Fruit fly (Drosophila melanogaster) whole organism, embryonic: ENCODE results near the gene CG31125.

ENCODE experiments used
- ATbp ChIP-seq: fragments of 200-800 bp; sonication (Bioruptor generic); optimal IDR thresholded peaks from 2 replicates; lab custom pipeline; 2017; ENCODE audit warnings: missing biosample characterization, mild to moderate bottlenecking, missing genetic modification characterization, missing genetic modification reagents
- C15 ChIP-seq: fragments of 200-800 bp; sonication (Bioruptor generic); IDR thresholded peaks from 3 replicates; pipeline ENCODE4 v1.3.6; 2022; ENCODE audit warnings: missing biosample characterization, missing genetic modification characterization
- CG11398 ChIP-seq: fragments of 200-800 bp; sonication (Bioruptor generic); optimal IDR thresholded peaks from 2 replicates; lab custom pipeline; 2016; ENCODE audit warnings: missing biosample characterization, missing genetic modification characterization
- CG11504 ChIP-seq: fragments of 200-800 bp; sonication (Bioruptor generic); optimal IDR thresholded peaks from 3 replicates; lab custom pipeline; 2019; ENCODE audit warnings: missing biosample characterization, mild to moderate bottlenecking, missing genetic modification characterization, moderate library complexity
- CG12236 ChIP-seq: fragments of 200-800 bp; sonication (Bioruptor generic); optimal IDR thresholded peaks from 2 replicates; lab custom pipeline; 2016; ENCODE audit warnings: missing biosample characterization, missing genetic modification characterization
- CG12744 ChIP-seq: fragments of 200-800 bp; sonication (Bioruptor generic); optimal IDR thresholded peaks from 2 replicates; lab custom pipeline; 2016; ENCODE audit warnings: missing biosample characterization, missing genetic modification characterization
- CG13424 ChIP-seq: fragments of 200-800 bp; sonication (Bioruptor generic); optimal IDR thresholded peaks from 2 replicates; lab custom pipeline; 2019; ENCODE audit warnings: missing biosample characterization, mild to moderate bottlenecking, missing genetic modification characterization, moderate library complexity
- CG13775 ChIP-seq: fragments of 200-800 bp; sonication (Bioruptor generic); optimal IDR thresholded peaks from 3 replicates; lab custom pipeline; 2017; ENCODE audit warnings: missing biosample characterization, mild to moderate bottlenecking, missing genetic modification characterization
- CG14050 ChIP-seq: fragments of 200-800 bp; sonication (Bioruptor generic); IDR thresholded peaks from 3 replicates; pipeline ENCODE4 v1.3.6; 2022; ENCODE audit warnings: missing biosample characterization, missing genetic modification characterization
- CG15514 ChIP-seq: fragments of 200-800 bp; sonication (Bioruptor generic); optimal IDR thresholded peaks from 3 replicates; lab custom pipeline; 2017; ENCODE audit warnings: missing biosample characterization, missing genetic modification characterization, mild to moderate bottlenecking, moderate library complexity, missing genetic modification reagents
- CG1602 ChIP-seq: fragments of 200-800 bp; sonication (Bioruptor generic); optimal IDR thresholded peaks from 3 replicates; lab custom pipeline; 2016; ENCODE audit warnings: missing biosample characterization, missing genetic modification characterization
- CG16815 ChIP-seq: fragments of 200-800 bp; sonication (Bioruptor generic); optimal IDR thresholded peaks from 3 replicates; lab custom pipeline; 2017; ENCODE audit warnings: missing biosample characterization, mild to moderate bottlenecking, missing genetic modification characterization
- CG17385 ChIP-seq: fragments of 200-800 bp; sonication (Bioruptor generic); optimal IDR thresholded peaks from 3 replicates; lab custom pipeline; 2018; ENCODE audit warnings: missing biosample characterization, mild to moderate bottlenecking, missing genetic modification characterization
- CG2120 ChIP-seq: fragments of 200-800 bp; sonication (Bioruptor generic); optimal IDR thresholded peaks from 3 replicates; lab custom pipeline; 2016; ENCODE audit warnings: missing biosample characterization, missing genetic modification characterization
- CG2889 ChIP-seq: fragments of 200-800 bp; sonication (Bioruptor generic); IDR thresholded peaks from 3 replicates; pipeline ENCODE4 v1.3.6; 2022; ENCODE audit warnings: missing biosample characterization, missing genetic modification characterization
- CG30431 ChIP-seq: fragments of 200-800 bp; sonication (Bioruptor generic); optimal IDR thresholded peaks from 2 replicates; lab custom pipeline; 2017; ENCODE audit warnings: missing biosample characterization, missing genetic modification characterization
- CG31224 ChIP-seq: fragments of 200-800 bp; sonication (Bioruptor generic); IDR thresholded peaks from 2 replicates; pipeline ENCODE4 v1.3.6; 2022; ENCODE audit warnings: missing biosample characterization, missing genetic modification characterization
- CG32767 ChIP-seq: fragments of 200-800 bp; sonication (Bioruptor generic); IDR thresholded peaks from 2 replicates; pipeline ENCODE4 v1.3.6; 2022; ENCODE audit warnings: missing biosample characterization, missing genetic modification characterization
- CG3838 ChIP-seq: fragments of 200-800 bp; sonication (Bioruptor generic); optimal IDR thresholded peaks from 3 replicates; lab custom pipeline; 2016; ENCODE audit warnings: missing biosample characterization, missing genetic modification characterization
- CG43689 ChIP-seq: fragments of 200-800 bp; sonication (Bioruptor generic); IDR thresholded peaks from 2 replicates; pipeline ENCODE4 v1.3.6; 2022; ENCODE audit warnings: missing biosample characterization, missing genetic modification characterization
- CG4730 ChIP-seq: fragments of 200-800 bp; sonication (Bioruptor generic); IDR thresholded peaks from 2 replicates; pipeline ENCODE4 v1.3.6; 2022; ENCODE audit warnings: missing biosample characterization, missing genetic modification characterization
- CG7357 ChIP-seq: fragments of 200-800 bp; sonication (Bioruptor generic); IDR thresholded peaks from 3 replicates; pipeline ENCODE4 v1.3.6; 2022; ENCODE audit warnings: missing biosample characterization, missing genetic modification characterization
- CG7928 ChIP-seq: fragments of 200-800 bp; sonication (Bioruptor generic); optimal IDR thresholded peaks from 2 replicates; lab custom pipeline; 2017; ENCODE audit warnings: missing biosample characterization, mild to moderate bottlenecking, missing genetic modification characterization
- CG9215 ChIP-seq: fragments of 200-800 bp; sonication (Bioruptor generic); IDR thresholded peaks from 2 replicates; pipeline ENCODE4 v1.3.6; 2022; ENCODE audit warnings: missing biosample characterization, missing genetic modification characterization
- D19A ChIP-seq: fragments of 200-800 bp; optimal IDR thresholded peaks from 3 replicates; lab custom pipeline; 2019; ENCODE audit warnings: missing biosample characterization, mild to moderate bottlenecking, missing genetic modification characterization, moderate library complexity
- Dll ChIP-seq: fragments of 200-800 bp; sonication (Bioruptor generic); IDR thresholded peaks from 4 replicates; pipeline ENCODE4 v1.3.6; 2022; ENCODE audit warnings: missing biosample characterization, missing genetic modification characterization; ENCODE audit not compliant: partially characterized antibody
- Dp ChIP-seq: fragments of 200-800 bp; sonication (Bioruptor generic); optimal IDR thresholded peaks from 2 replicates; lab custom pipeline; 2018; ENCODE audit warnings: missing biosample characterization, mild to moderate bottlenecking, missing genetic modification characterization, moderate library complexity
- E2f2 ChIP-seq: fragments of 200-800 bp; sonication (Bioruptor generic); IDR thresholded peaks from 2 replicates; pipeline ENCODE4 v1.3.6; 2022; ENCODE audit warnings: missing biosample characterization, missing genetic modification characterization
- H15 ChIP-seq: fragments of 200-800 bp; sonication (Bioruptor generic); IDR thresholded peaks from 3 replicates; pipeline ENCODE4 v1.3.6; 2022; ENCODE audit warnings: missing biosample characterization, missing genetic modification characterization
- HLH4C ChIP-seq: fragments of 200-800 bp; sonication (Bioruptor generic); IDR thresholded peaks from 3 replicates; pipeline ENCODE4 v1.3.6; 2022; ENCODE audit warnings: missing biosample characterization, missing genetic modification characterization; ENCODE audit not compliant: partially characterized antibody
- Hr39 ChIP-seq: fragments of >200 bp; optimal IDR thresholded peaks from 2 replicates; lab custom pipeline; 2017
- Kr ChIP-seq: fragments of 200-800 bp; sonication (Bioruptor generic); optimal IDR thresholded peaks from 2 replicates; lab custom pipeline; 2017; ENCODE audit warnings: missing biosample characterization, mild to moderate bottlenecking, missing genetic modification characterization
- Ravus ChIP-seq: fragments of 200-800 bp; sonication (Bioruptor generic); IDR thresholded peaks from 2 replicates; pipeline ENCODE4 v1.3.6; 2022; ENCODE audit warnings: missing biosample characterization, missing genetic modification characterization
- Sin3A ChIP-seq: fragments of >200 bp; optimal IDR thresholded peaks from 2 replicates; lab custom pipeline; 2018
- Tbp ChIP-seq: fragments of >200 bp; optimal IDR thresholded peaks from 2 replicates; lab custom pipeline; 2018; ENCODE audit warnings: missing biosample characterization, missing genetic modification characterization
- Usf ChIP-seq: fragments of 200-800 bp; sonication (Bioruptor generic); optimal IDR thresholded peaks from 2 replicates; lab custom pipeline; 2017; ENCODE audit warnings: missing genotype, missing biosample characterization, missing genetic modification characterization
- YL-1 ChIP-seq: fragments of 200-800 bp; sonication (Bioruptor generic); optimal IDR thresholded peaks from 3 replicates; lab custom pipeline; 2017; ENCODE audit warnings: missing biosample characterization, mild to moderate bottlenecking, missing genetic modification characterization
- az2 ChIP-seq: fragments of 200-800 bp; sonication (Bioruptor generic); optimal IDR thresholded peaks from 3 replicates; lab custom pipeline; 2016; ENCODE audit warnings: missing biosample characterization, missing genetic modification characterization
- caup ChIP-seq: fragments of 200-800 bp; sonication (Bioruptor generic); optimal IDR thresholded peaks from 3 replicates; lab custom pipeline; 2017; ENCODE audit warnings: missing biosample characterization, mild to moderate bottlenecking, missing genetic modification characterization, moderate library complexity; ENCODE audit not compliant: severe bottlenecking
- ci ChIP-seq: fragments of 200-800 bp; sonication (Bioruptor generic); IDR thresholded peaks from 3 replicates; pipeline ENCODE4 v1.3.6; 2022; ENCODE audit warnings: missing biosample characterization, missing genetic modification characterization
- dati ChIP-seq: fragments of 200-800 bp; sonication (Bioruptor generic); IDR thresholded peaks from 2 replicates; pipeline ENCODE4 v1.3.6; 2022; ENCODE audit warnings: missing biosample characterization, missing genetic modification characterization
- ham ChIP-seq: fragments of 200-800 bp; sonication (Bioruptor generic); IDR thresholded peaks from 2 replicates; pipeline ENCODE4 v1.3.6; 2022; ENCODE audit warnings: missing biosample characterization, missing genetic modification characterization
- kah ChIP-seq: fragments of 200-800 bp; sonication (Bioruptor generic); optimal IDR thresholded peaks from 2 replicates; lab custom pipeline; 2018; ENCODE audit warnings: missing biosample characterization, mild to moderate bottlenecking, missing genetic modification characterization
- lbe ChIP-seq: fragments of 200-800 bp; sonication (Bioruptor generic); optimal IDR thresholded peaks from 2 replicates; lab custom pipeline; 2016; ENCODE audit warnings: missing biosample characterization, mild to moderate bottlenecking, missing genetic modification characterization
- nom ChIP-seq: fragments of 200-800 bp; sonication (Bioruptor generic); optimal IDR thresholded peaks from 2 replicates; lab custom pipeline; 2017; ENCODE audit warnings: missing biosample characterization, missing genetic modification characterization, mild to moderate bottlenecking, moderate library complexity, missing genetic modification reagents
- pros ChIP-seq: fragments of 200-800 bp; sonication (Bioruptor generic); optimal IDR thresholded peaks from 3 replicates; lab custom pipeline; 2019; ENCODE audit warnings: missing biosample characterization, mild to moderate bottlenecking, missing genetic modification characterization, moderate library complexity
- psq ChIP-seq: fragments of 200-800 bp; sonication (Bioruptor generic); optimal IDR thresholded peaks from 2 replicates; lab custom pipeline; 2017; ENCODE audit warnings: missing biosample characterization, missing genetic modification characterization
- sob ChIP-seq: fragments of 200-800 bp; sonication (Bioruptor generic); IDR thresholded peaks from 2 replicates; pipeline ENCODE4 v1.3.6; 2022; ENCODE audit warnings: missing biosample characterization, missing genetic modification characterization
- trh ChIP-seq: fragments of 200-800 bp; sonication (Bioruptor generic); optimal IDR thresholded peaks from 2 replicates; lab custom pipeline; 2016; ENCODE audit warnings: missing biosample characterization, missing genetic modification characterization
- unc-4 ChIP-seq: fragments of 200-800 bp; sonication (Bioruptor generic); IDR thresholded peaks from 2 replicates; pipeline ENCODE4 v1.3.6; 2022; ENCODE audit warnings: missing biosample characterization, missing genetic modification characterization; ENCODE audit not compliant: partially characterized antibody
- yki ChIP-seq: fragments of >200 bp; optimal IDR thresholded peaks from 3 replicates; lab custom pipeline; 2018

CG31125 gene

dm6 chr3R:24629877-24630808 is 24.5 kb downstream of the CG31125 start, which contains the start of gene Wsck (continued):
- TF ChIP-seq CG12236 (GFP tag; lab: Kevin White, UChicago) (no peak), Tbp (GFP tag; lab: Kevin White, UChicago) (no peak), CG17385 (peak; percentile 91), CG32767 (GFP tag; lab: Robert Waterston, UW) (0 out of 2 replicates have a peak, but pooled peaks have one; percentile 25), Dll (GFP tag; lab: Robert Waterston, UW) (0 out of 4 replicates have a peak, but pooled peaks have one; percentile 28), Kr (GFP tag; lab: Kevin White, UChicago) (no peak), unc-4 (GFP tag; lab: Robert Waterston, UW) (peak; percentile 15; the same call in 1 of the 2 replicates), ci (GFP tag; lab: Robert Waterston, UW) (no peak), kah (GFP tag; lab: Kevin White, UChicago) (peak; percentile 62), Dp (GFP tag; lab: Kevin White, UChicago) (peak; percentile 75), CG3838 (peak; percentile 67), yki (lab: Kevin White, UChicago) (no peak), CG14050 (GFP tag; lab: Robert Waterston, UW) (no peak), CG9215 (GFP tag; lab: Robert Waterston, UW) (peak; percentile 99), CG43689 (GFP tag; lab: Robert Waterston, UW) (no peak), E2f2 (GFP tag; lab: Robert Waterston, UW) (peak; percentile 85), CG1602 (GFP tag; lab: Kevin White, UChicago) (no peak), caup (GFP tag; lab: Kevin White, UChicago) (peak; percentile 38), nom (GFP tag; lab: Kevin White, UChicago) (no peak), Hr39 (lab: Kevin White, UChicago) (no peak), CG30431 (GFP tag; lab: Kevin White, UChicago) (no peak), HLH4C (GFP tag; lab: Robert Waterston, UW) (no peak), dati (GFP tag; lab: Robert Waterston, UW) (no peak), CG2889 (GFP tag; lab: Robert Waterston, UW) (no peak), CG12744 (GFP tag; lab: Kevin White, UChicago) (no peak), CG11398 (no peak), Sin3A (lab: Kevin White, UChicago) (no peak), CG7357 (GFP tag; lab: Robert Waterston, UW) (no peak), Ravus (no peak), az2 (GFP tag; lab: Kevin White, UChicago) (no peak), CG15514 (GFP tag; lab: Kevin White, UChicago) (peak; percentile 56), sob (GFP tag; lab: Robert Waterston, UW) (no peak), CG16815 (GFP tag; lab: Kevin White, UChicago) (no peak), psq (GFP tag; lab: Kevin White, UChicago) (no peak), CG4730 (GFP tag; lab: Robert Waterston, UW) (no peak), ATbp (GFP tag; lab: Kevin White, UChicago) (no peak), CG13775 (GFP tag; lab: Kevin White, UChicago) (no peak), Usf (GFP tag; lab: Kevin White, UChicago) (no peak), CG11504 (tag; lab: Kevin White, UChicago) (no peak), lbe (GFP tag; lab: Kevin White, UChicago) (no peak), D19A (tag; lab: Kevin White, UChicago) (no peak), CG7928 (GFP tag; lab: Kevin White, UChicago) (no peak), CG31224 (GFP tag; lab: Robert Waterston, UW) (no peak), C15 (GFP tag; lab: Robert Waterston, UW) (no peak), YL-1 (GFP tag; lab: Kevin White, UChicago) (peak; percentile 87), ham (GFP tag; lab: Robert Waterston, UW) (no peak), trh (GFP tag; lab: Kevin White, UChicago) (no peak), CG2120 (GFP tag; lab: Kevin White, UChicago) (no peak), pros (GFP tag; lab: Kevin White, UChicago) (peak; percentile 13), CG13424 (tag; lab: Kevin White, UChicago) (peak; percentile 2), H15 (GFP tag; lab: Robert Waterston, UW) (no peak)
